Worm (Caenorhabditis elegans) whole organism, L2 larva: ENCODE measurements around the gene T07E3.3.

ENCODE experiments used
- C34F6.9 ChIP-seq: fragments of 150-350 bp; optimal IDR thresholded peaks from 2 replicates; lab custom pipeline; 2014; ENCODE audit warnings: missing biosample characterization, missing genetic modification characterization
- F13H6.1 ChIP-seq: sonication (generic microtip); optimal IDR thresholded peaks from 2 replicates; lab custom pipeline; 2016; ENCODE audit warnings: missing genetic modification characterization, missing compliant biosample characterization
- R02D3.7 ChIP-seq: fragments of 150-350 bp; optimal IDR thresholded peaks from 2 replicates; lab custom pipeline; 2014; ENCODE audit warnings: missing biosample characterization, missing genetic modification characterization
- Y55F3AM.14 ChIP-seq: fragments of 200-800 bp; sonication (Bioruptor generic); optimal IDR thresholded peaks from 2 replicates; lab custom pipeline; 2018; ENCODE audit warnings: mild to moderate bottlenecking, missing genetic modification characterization, missing compliant biosample characterization
- ZK546.5 ChIP-seq: sonication (generic microtip); optimal IDR thresholded peaks from 2 replicates; lab custom pipeline; 2017; ENCODE audit warnings: missing biosample characterization, missing genetic modification characterization
- alr-1 ChIP-seq: fragments of 150-350 bp; optimal IDR thresholded peaks from 2 replicates; lab custom pipeline; 2014; ENCODE audit warnings: missing biosample characterization, missing genetic modification characterization
- aly-2 ChIP-seq: fragments of 150-350 bp; optimal IDR thresholded peaks from 2 replicates; lab custom pipeline; 2014; ENCODE audit warnings: missing biosample characterization, missing genetic modification characterization
- ama-1 ChIP-seq: fragments of 150-350 bp; optimal IDR thresholded peaks from 2 replicates; lab custom pipeline; 2018; ENCODE audit warnings: inconsistent platforms
- blmp-1 ChIP-seq: sonication (generic microtip); optimal IDR thresholded peaks from 2 replicates; lab custom pipeline; 2017; ENCODE audit warnings: missing genetic modification characterization, mild to moderate bottlenecking, missing compliant biosample characterization, antibody characterized with exemption, moderate library complexity; ENCODE audit not compliant: insufficient read depth
- ceh-16 ChIP-seq: fragments of 150-350 bp; optimal IDR thresholded peaks from 2 replicates; lab custom pipeline; 2014; ENCODE audit warnings: missing biosample characterization, missing genetic modification characterization
- ceh-82 ChIP-seq: fragments of 150-350 bp; optimal IDR thresholded peaks from 2 replicates; lab custom pipeline; 2014; ENCODE audit warnings: missing biosample characterization, missing genetic modification characterization
- crh-2 ChIP-seq: sonication (generic microtip); optimal IDR thresholded peaks from 2 replicates; lab custom pipeline; 2017; ENCODE audit warnings: missing biosample characterization, missing genetic modification characterization
- dmd-4 ChIP-seq: sonication (generic microtip); optimal IDR thresholded peaks from 2 replicates; lab custom pipeline; 2017; ENCODE audit warnings: missing biosample characterization, missing genetic modification characterization
- egl-27 ChIP-seq: sonication (generic microtip); optimal IDR thresholded peaks from 3 replicates; lab custom pipeline; 2017; ENCODE audit warnings: missing biosample characterization, missing genetic modification reagents, missing genetic modification characterization
- elt-1 ChIP-seq: fragments of 150-350 bp; optimal IDR thresholded peaks from 2 replicates; lab custom pipeline; 2014; ENCODE audit warnings: missing biosample characterization, missing genetic modification characterization
- elt-3 ChIP-seq: sonication (generic microtip); optimal IDR thresholded peaks from 2 replicates; lab custom pipeline; 2017; ENCODE audit warnings: missing biosample characterization, missing genetic modification characterization
- fos-1 ChIP-seq: fragments of 150-350 bp; optimal IDR thresholded peaks from 2 replicates; lab custom pipeline; 2014; ENCODE audit warnings: missing biosample characterization, missing genetic modification characterization
- gmeb-1 ChIP-seq: fragments of 150-350 bp; optimal IDR thresholded peaks from 2 replicates; lab custom pipeline; 2014; ENCODE audit warnings: missing biosample characterization, missing genetic modification characterization
- lin-11 ChIP-seq: fragments of 150-350 bp; sonication (generic microtip); optimal IDR thresholded peaks from 2 replicates; lab custom pipeline; 2014; ENCODE audit warnings: missing biosample characterization, missing genetic modification characterization, inconsistent platforms, mixed read lengths
- lin-13 ChIP-seq: fragments of 150-350 bp; optimal IDR thresholded peaks from 2 replicates; lab custom pipeline; 2014; ENCODE audit warnings: missing biosample characterization, missing genetic modification reagents, missing genetic modification characterization
- lin-39 ChIP-seq: fragments of 150-350 bp; optimal IDR thresholded peaks from 2 replicates; lab custom pipeline; 2014; ENCODE audit warnings: missing biosample characterization, missing genetic modification reagents, missing genetic modification characterization
- lsy-2 ChIP-seq, 2 experiments: fragments of 150-350 bp in 1 of 2; sonication (generic microtip) in 1 of 2; optimal IDR thresholded peaks; 2 replicates each; lab custom pipeline; 2014 to 2017; ENCODE audit warnings: missing biosample characterization in 2 of 2, missing genetic modification characterization in 2 of 2
- mab-5 ChIP-seq: fragments of 150-350 bp; optimal IDR thresholded peaks from 2 replicates; lab custom pipeline; 2014; ENCODE audit warnings: missing biosample characterization, missing genetic modification characterization
- mbf-1 ChIP-seq: sonication (generic microtip); optimal IDR thresholded peaks from 2 replicates; lab custom pipeline; 2017; ENCODE audit warnings: missing biosample characterization, missing genetic modification characterization
- mdl-1 ChIP-seq, 2 experiments: fragments of 150-350 bp in 1 of 2; sonication (generic microtip) in 1 of 2; optimal IDR thresholded peaks; 2 replicates each; lab custom pipeline; 2017; ENCODE audit warnings: missing biosample characterization in 2 of 2, missing genetic modification characterization in 2 of 2
- nhr-10 ChIP-seq: sonication (generic microtip); optimal IDR thresholded peaks from 2 replicates; lab custom pipeline; 2017; ENCODE audit warnings: missing biosample characterization, missing genetic modification characterization
- nhr-11 ChIP-seq: fragments of 150-350 bp; optimal IDR thresholded peaks from 2 replicates; lab custom pipeline; 2014; ENCODE audit warnings: missing biosample characterization, missing genetic modification characterization
- nhr-12 ChIP-seq: fragments of 150-350 bp; optimal IDR thresholded peaks from 2 replicates; lab custom pipeline; 2014; ENCODE audit warnings: missing biosample characterization, missing genetic modification characterization
- nhr-129 ChIP-seq: fragments of 150-350 bp; optimal IDR thresholded peaks from 2 replicates; lab custom pipeline; 2014; ENCODE audit warnings: missing biosample characterization, missing genetic modification characterization
- nhr-21 ChIP-seq: fragments of 150-350 bp; optimal IDR thresholded peaks from 2 replicates; lab custom pipeline; 2014; ENCODE audit warnings: missing biosample characterization, missing genetic modification characterization
- nhr-23 ChIP-seq: fragments of 150-350 bp; optimal IDR thresholded peaks from 2 replicates; lab custom pipeline; 2014; ENCODE audit warnings: missing biosample characterization, missing genetic modification reagents, missing genetic modification characterization
- nhr-237 ChIP-seq: fragments of 150-350 bp; optimal IDR thresholded peaks from 2 replicates; lab custom pipeline; 2014; ENCODE audit warnings: missing biosample characterization, missing genetic modification characterization
- nhr-25 ChIP-seq: fragments of 150-350 bp; sonication (generic microtip); optimal IDR thresholded peaks from 3 replicates; lab custom pipeline; 2014; ENCODE audit warnings: missing biosample characterization, missing genetic modification characterization
- nhr-6 ChIP-seq: fragments of 150-350 bp; optimal IDR thresholded peaks from 2 replicates; lab custom pipeline; 2014; ENCODE audit warnings: missing biosample characterization, missing genetic modification characterization
- nhr-77 ChIP-seq: fragments of 150-350 bp; optimal IDR thresholded peaks from 2 replicates; lab custom pipeline; 2014; ENCODE audit warnings: missing biosample characterization, missing genetic modification characterization
- peb-1 ChIP-seq: fragments of 150-350 bp; optimal IDR thresholded peaks from 2 replicates; lab custom pipeline; 2014; ENCODE audit warnings: missing biosample characterization, missing genetic modification characterization
- sem-4 ChIP-seq: fragments of 150-350 bp; optimal IDR thresholded peaks from 2 replicates; lab custom pipeline; 2014; ENCODE audit warnings: missing biosample characterization, missing genetic modification reagents, missing genetic modification characterization
- skn-1 ChIP-seq: sonication (generic microtip); optimal IDR thresholded peaks from 2 replicates; lab custom pipeline; 2017; ENCODE audit warnings: missing biosample characterization, missing genetic modification characterization
- sma-3 ChIP-seq: sonication (generic microtip); optimal IDR thresholded peaks from 2 replicates; lab custom pipeline; 2016; ENCODE audit warnings: missing genetic modification reagents, missing genetic modification characterization, missing compliant biosample characterization
- sma-9 ChIP-seq, 2 experiments: fragments of 150-350 bp in 1 of 2; sonication (generic microtip) in 1 of 2; optimal IDR thresholded peaks; 2 replicates each; lab custom pipeline; 2014 to 2016; ENCODE audit warnings: missing genetic modification characterization in 2 of 2, mild to moderate bottlenecking in 1 of 2, missing biosample characterization in 1 of 2, missing compliant biosample characterization in 1 of 2, missing genetic modification reagents in 1 of 2, moderate library complexity in 1 of 2
- snpc-4 ChIP-seq: fragments of 150-350 bp; optimal IDR thresholded peaks from 2 replicates; lab custom pipeline; 2014; ENCODE audit warnings: missing biosample characterization, missing genetic modification characterization
- unc-39 ChIP-seq: fragments of 150-350 bp; optimal IDR thresholded peaks from 2 replicates; lab custom pipeline; 2014; ENCODE audit warnings: missing biosample characterization, missing genetic modification characterization
- unc-55 ChIP-seq: fragments of 150-350 bp; sonication (generic microtip); optimal IDR thresholded peaks from 3 replicates; lab custom pipeline; 2014; ENCODE audit warnings: missing biosample characterization, missing genetic modification reagents, missing genetic modification characterization
- unc-62 ChIP-seq: fragments of 150-350 bp; optimal IDR thresholded peaks from 2 replicates; lab custom pipeline; 2014; ENCODE audit warnings: missing biosample characterization, missing genetic modification reagents, missing genetic modification characterization
- zag-1 ChIP-seq: fragments of 150-350 bp; optimal IDR thresholded peaks from 2 replicates; lab custom pipeline; 2014; ENCODE audit warnings: missing biosample characterization, missing genetic modification characterization
- ztf-1 ChIP-seq: fragments of 200-800 bp; sonication (Bioruptor generic); conservative IDR thresholded peaks from 2 replicates; pipeline ENCODE4 v1.3.6; 2022; ENCODE audit warnings: missing genetic modification characterization, missing compliant biosample characterization
- ztf-11 ChIP-seq: sonication (generic microtip); optimal IDR thresholded peaks from 2 replicates; lab custom pipeline; 2017; ENCODE audit warnings: missing biosample characterization, missing genetic modification characterization
- ztf-4 ChIP-seq: fragments of 150-350 bp; optimal IDR thresholded peaks from 2 replicates; lab custom pipeline; 2014; ENCODE audit warnings: missing biosample characterization, missing genetic modification characterization

Gene T07E3.3

ce11 chrIII:6895677-6896076 lies 8.0 kb upstream of the T07E3.3 start:
- TF ChIP-seq egl-27 (tag; lab: Kevin White, UChicago), result no peak
- no peak for TF ChIP-seq alr-1
- TF ChIP-seq, all 48 proteins: peak for 0

DNA sequence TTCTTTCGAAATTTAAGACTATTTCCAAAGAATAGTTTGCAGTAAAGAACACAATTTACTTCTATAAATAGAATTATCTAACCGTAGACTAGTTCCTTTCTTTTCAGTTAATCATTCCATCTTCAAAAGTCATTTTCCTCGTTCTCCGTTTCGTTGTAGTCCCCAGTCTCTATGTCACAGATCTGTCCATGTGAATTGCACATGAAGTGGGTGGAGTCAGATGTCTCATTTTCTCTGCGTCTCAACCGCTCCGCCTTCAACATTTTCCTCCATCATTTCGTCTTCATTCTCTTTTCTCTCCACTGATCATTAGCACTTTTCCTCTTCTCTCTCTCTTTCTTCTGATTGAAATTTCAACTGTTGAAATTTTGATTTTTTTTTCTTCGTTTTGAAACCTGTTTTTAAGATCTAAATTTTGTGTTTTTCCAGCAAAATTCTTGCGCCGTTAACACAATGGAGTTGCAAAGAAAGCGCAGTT lies 6.1 kb upstream of the T07E3.3 start, which contains the start of gene T07E3.4:
Gene T07E3.4 (plus strand): TSS at position 428 of the 478 bp plus-strand sequence.
- TF ChIP-seq ceh-82 (tag; lab: Kevin White, UChicago), result no peak
- no peak for TF ChIP-seq mbf-1
- TF ChIP-seq F13H6.1 (tag; lab: Kevin White, UChicago), result peak; percentile 83
- no peak for TF ChIP-seq nhr-23 (tag; lab: Kevin White, UChicago)
- TF ChIP-seq sma-9 (GFP tag; optimal IDR thresholded peaks at IDR 0.05; lab: Kevin White, UChicago), result peak; percentile 98
- TF ChIP-seq sma-9 (tag; optimal IDR thresholded peaks at IDR 0.05; lab: Kevin White, UChicago), result no peak
- peak; percentile 94 for TF ChIP-seq C34F6.9 (tag; lab: Kevin White, UChicago)
- no peak for TF ChIP-seq elt-1 (tag; lab: Kevin White, UChicago)
- peak; percentile 68 for TF ChIP-seq gmeb-1 (tag; lab: Kevin White, UChicago)
- no peak for TF ChIP-seq dmd-4 (tag; lab: Kevin White, UChicago)
- peak; percentile 61 for TF ChIP-seq unc-55 (GFP tag; lab: Kevin White, UChicago)
- no peak for TF ChIP-seq peb-1 (tag; lab: Kevin White, UChicago)
- no peak for TF ChIP-seq ZK546.5 (tag; lab: Kevin White, UChicago)
- peak; percentile 96 for TF ChIP-seq egl-27 (tag; lab: Kevin White, UChicago)
- peak; percentile 84 for TF ChIP-seq ama-1 (lab: Kevin White, UChicago)
- TF ChIP-seq ztf-11 (tag; lab: Kevin White, UChicago), result no peak
- no peak for TF ChIP-seq nhr-237 (tag; lab: Kevin White, UChicago)
- no peak for TF ChIP-seq ceh-16
- TF ChIP-seq crh-2 (tag; lab: Kevin White, UChicago), result peak; percentile 91
- TF ChIP-seq sma-3 (GFP tag; lab: Kevin White, UChicago), result peak; percentile 95
- peak; percentile 47 for TF ChIP-seq lin-13 (GFP tag; lab: Kevin White, UChicago)
- TF ChIP-seq sem-4 (tag; lab: Kevin White, UChicago), result peak; percentile 79
- peak; percentile 90 for TF ChIP-seq nhr-25 (tag; lab: Kevin White, UChicago)
- no peak for TF ChIP-seq aly-2 (tag; lab: Kevin White, UChicago)
- no peak for TF ChIP-seq elt-3 (tag; lab: Kevin White, UChicago)
- TF ChIP-seq fos-1 (tag; lab: Kevin White, UChicago), result peak; percentile 58
- TF ChIP-seq R02D3.7, result no peak
- peak; percentile 40 to 86 for TF ChIP-seq lsy-2 (tag; optimal IDR thresholded peaks at IDR 0.05; lab: Kevin White, UChicago)
- TF ChIP-seq Y55F3AM.14 (GFP tag; lab: Kevin White, UChicago), result no peak
- TF ChIP-seq nhr-12 (tag; lab: Kevin White, UChicago), result no peak
- no peak for TF ChIP-seq unc-39 (tag; lab: Kevin White, UChicago)
- peak; percentile 90 for TF ChIP-seq nhr-21 (tag; lab: Kevin White, UChicago)
- TF ChIP-seq nhr-10, result no peak
- no peak for TF ChIP-seq lin-11 (tag; lab: Kevin White, UChicago)
- TF ChIP-seq nhr-6, result peak; percentile 87
- TF ChIP-seq mdl-1 (tag; optimal IDR thresholded peaks at IDR 0.05; lab: Kevin White, UChicago), result no peak
- peak; percentile 27 for TF ChIP-seq lin-39
- TF ChIP-seq skn-1 (tag; lab: Kevin White, UChicago), result no peak
- TF ChIP-seq blmp-1, result peak; percentile 66
- TF ChIP-seq unc-62 (GFP tag; lab: Kevin White, UChicago), result no peak
- TF ChIP-seq zag-1 (tag; lab: Kevin White, UChicago), result no peak
- TF ChIP-seq nhr-11 (tag; lab: Kevin White, UChicago), result no peak
- TF ChIP-seq ztf-4 (tag; lab: Kevin White, UChicago), result peak; percentile 83
- no peak for TF ChIP-seq snpc-4 (tag; lab: Kevin White, UChicago)
- peak; percentile 86 for TF ChIP-seq nhr-129 (tag; lab: Kevin White, UChicago)
- TF ChIP-seq ztf-1 (GFP tag; lab: Robert Waterston, UW), result no peak
- TF ChIP-seq mab-5 (tag; lab: Kevin White, UChicago), result peak; percentile 21
- no peak for TF ChIP-seq nhr-77
- no peak for TF ChIP-seq alr-1
